Worm (Caenorhabditis elegans) whole organism, young adult: ENCODE measurements around the gene T19C4.24.
A peak's percentile ranks its signal among the peaks of the same experiment; 100 is the strongest.

ENCODE experiments used
- B0336.3 ChIP-seq: fragments of 200-800 bp; sonication (Bioruptor generic); IDR thresholded peaks from 2 replicates; pipeline ENCODE4 v1.3.6; 2022; ENCODE audit warnings: missing genetic modification characterization, missing compliant biosample characterization
- D2030.7 ChIP-seq: fragments of 200-800 bp; sonication (Bioruptor generic); IDR thresholded peaks from 2 replicates; pipeline ENCODE4 v1.3.6; 2022; ENCODE audit warnings: missing genetic modification reagents, missing genetic modification characterization, missing compliant biosample characterization
- F33H1.4 ChIP-seq: fragments of 200-800 bp; sonication (Bioruptor generic); IDR thresholded peaks from 2 replicates; pipeline ENCODE4 v1.3.6; 2022; ENCODE audit warnings: missing genetic modification reagents, missing genetic modification characterization, missing compliant biosample characterization
- Y53F4B.3 ChIP-seq: fragments of 200-800 bp; sonication (Bioruptor generic); IDR thresholded peaks from 2 replicates; pipeline ENCODE4 v1.3.6; 2022; ENCODE audit warnings: missing genetic modification reagents, missing genetic modification characterization, missing compliant biosample characterization
- Y53G8AR.9 ChIP-seq: fragments of 200-800 bp; sonication (Bioruptor generic); conservative IDR thresholded peaks from 2 replicates; pipeline ENCODE4 v1.3.6; 2022; ENCODE audit warnings: missing genetic modification reagents, missing genetic modification characterization, missing compliant biosample characterization
- Y56A3A.18 ChIP-seq: fragments of 200-800 bp; sonication (Bioruptor generic); IDR thresholded peaks from 2 replicates; pipeline ENCODE4 v1.3.6; 2022; ENCODE audit warnings: missing genetic modification reagents, missing genetic modification characterization, missing compliant biosample characterization
- ZK185.1 ChIP-seq: sonication (generic microtip); optimal IDR thresholded peaks from 2 replicates; lab custom pipeline; 2016; ENCODE audit warnings: mild to moderate bottlenecking, missing genetic modification characterization, missing compliant biosample characterization; ENCODE audit not compliant: poor library complexity, severe bottlenecking
- aptf-2 ChIP-seq: fragments of 200-800 bp; sonication (Bioruptor generic); conservative IDR thresholded peaks from 2 replicates; pipeline ENCODE4 v1.3.6; 2022; ENCODE audit warnings: missing genetic modification reagents, missing genetic modification characterization, missing compliant biosample characterization
- attf-6 ChIP-seq: fragments of 200-800 bp; sonication (Bioruptor generic); IDR thresholded peaks from 2 replicates; pipeline ENCODE4 v1.3.6; 2022; ENCODE audit warnings: missing genetic modification reagents, missing genetic modification characterization, missing compliant biosample characterization
- ceh-100 ChIP-seq: fragments of 200-800 bp; sonication (Bioruptor generic); IDR thresholded peaks from 2 replicates; pipeline ENCODE4 v1.3.6; 2022; ENCODE audit warnings: missing genetic modification reagents, missing genetic modification characterization, missing compliant biosample characterization
- ceh-27 ChIP-seq: fragments of 200-800 bp; sonication (Bioruptor generic); optimal IDR thresholded peaks from 2 replicates; lab custom pipeline; 2018; ENCODE audit warnings: mild to moderate bottlenecking, missing genetic modification characterization, moderate library complexity, missing compliant biosample characterization
- ceh-91 ChIP-seq: fragments of 200-800 bp; sonication (Bioruptor generic); IDR thresholded peaks from 2 replicates; pipeline ENCODE4 v1.3.6; 2022; ENCODE audit warnings: missing genetic modification reagents, missing genetic modification characterization, missing compliant biosample characterization
- die-1 ChIP-seq: sonication (generic microtip); optimal IDR thresholded peaks from 2 replicates; lab custom pipeline; 2016; ENCODE audit warnings: missing genotype, mild to moderate bottlenecking, missing genetic modification characterization, missing compliant biosample characterization
- egl-18 ChIP-seq: fragments of 200-800 bp; sonication (Bioruptor generic); IDR thresholded peaks from 2 replicates; pipeline ENCODE4 v1.3.6; 2022; ENCODE audit warnings: missing genetic modification reagents, missing genetic modification characterization, missing compliant biosample characterization
- egl-44 ChIP-seq: fragments of 200-800 bp; sonication (Bioruptor generic); IDR thresholded peaks from 2 replicates; pipeline ENCODE4 v1.3.6; 2022; ENCODE audit warnings: missing genetic modification reagents, missing genetic modification characterization, missing compliant biosample characterization
- ekl-4 ChIP-seq: fragments of 200-800 bp; sonication (Bioruptor generic); IDR thresholded peaks from 2 replicates; pipeline ENCODE4 v1.3.6; 2022; ENCODE audit warnings: missing genetic modification reagents, missing genetic modification characterization, missing compliant biosample characterization
- ets-4 ChIP-seq: fragments of 200-800 bp; sonication (Bioruptor generic); optimal IDR thresholded peaks from 2 replicates; lab custom pipeline; 2018; ENCODE audit warnings: mild to moderate bottlenecking, missing genetic modification characterization, missing compliant biosample characterization
- him-1 ChIP-seq: sonication (generic microtip); optimal IDR thresholded peaks from 2 replicates; lab custom pipeline; 2016; ENCODE audit warnings: missing genotype, missing genetic modification reagents, missing genetic modification characterization, missing compliant biosample characterization
- hmg-1.2 ChIP-seq: fragments of 200-800 bp; sonication (Bioruptor generic); IDR thresholded peaks from 2 replicates; pipeline ENCODE4 v1.3.6; 2022; ENCODE audit warnings: missing genetic modification reagents, missing genetic modification characterization, missing compliant biosample characterization
- hrde-1 ChIP-seq: sonication (generic microtip); optimal IDR thresholded peaks from 2 replicates; lab custom pipeline; 2016; ENCODE audit warnings: missing genetic modification characterization, mild to moderate bottlenecking, missing compliant biosample characterization, moderate library complexity, missing genotype, missing genetic modification reagents, borderline replicate concordance
- hsf-1 ChIP-seq: fragments of 200-800 bp; sonication (Bioruptor generic); IDR thresholded peaks from 2 replicates; pipeline ENCODE4 v1.3.6; 2022; ENCODE audit warnings: missing genetic modification reagents, missing genetic modification characterization, missing compliant biosample characterization
- lin-26 ChIP-seq: fragments of 200-800 bp; sonication (Bioruptor generic); IDR thresholded peaks from 2 replicates; pipeline ENCODE4 v1.3.6; 2022; ENCODE audit warnings: missing genetic modification reagents, missing genetic modification characterization, missing compliant biosample characterization
- lir-1 ChIP-seq: fragments of 200-800 bp; sonication (Bioruptor generic); conservative IDR thresholded peaks from 2 replicates; pipeline ENCODE4 v1.3.6; 2022; ENCODE audit warnings: missing genetic modification reagents, missing genetic modification characterization, missing compliant biosample characterization
- lsl-1 ChIP-seq: fragments of 200-800 bp; sonication (Bioruptor generic); optimal IDR thresholded peaks from 2 replicates; lab custom pipeline; 2018; ENCODE audit warnings: mild to moderate bottlenecking, missing genetic modification characterization, moderate library complexity, missing compliant biosample characterization
- madf-3 ChIP-seq: fragments of 200-800 bp; sonication (Bioruptor generic); IDR thresholded peaks from 2 replicates; pipeline ENCODE4 v1.3.6; 2022; ENCODE audit warnings: missing genetic modification reagents, missing genetic modification characterization, missing compliant biosample characterization
- madf-6 ChIP-seq: fragments of 200-800 bp; sonication (Bioruptor generic); IDR thresholded peaks from 2 replicates; pipeline ENCODE4 v1.3.6; 2022; ENCODE audit warnings: missing genetic modification reagents, missing genetic modification characterization, missing compliant biosample characterization
- madf-8 ChIP-seq: fragments of 200-800 bp; sonication (Bioruptor generic); conservative IDR thresholded peaks from 2 replicates; pipeline ENCODE4 v1.3.6; 2022; ENCODE audit warnings: missing genetic modification reagents, missing genetic modification characterization, missing compliant biosample characterization
- mcd-1 ChIP-seq: fragments of 200-800 bp; sonication (Bioruptor generic); IDR thresholded peaks from 2 replicates; pipeline ENCODE4 v1.3.6; 2022; ENCODE audit warnings: missing genetic modification reagents, missing genetic modification characterization, missing compliant biosample characterization
- pbrm-1 ChIP-seq: fragments of 200-800 bp; sonication (Bioruptor generic); IDR thresholded peaks from 2 replicates; pipeline ENCODE4 v1.3.6; 2022; ENCODE audit warnings: missing genetic modification reagents, missing genetic modification characterization, missing compliant biosample characterization
- rcor-1 ChIP-seq: fragments of 200-800 bp; sonication (Bioruptor generic); IDR thresholded peaks from 2 replicates; pipeline ENCODE4 v1.3.6; 2022; ENCODE audit warnings: missing genetic modification reagents, missing genetic modification characterization, missing compliant biosample characterization
- rec-8 ChIP-seq, 2 experiments: sonication (generic microtip); optimal IDR thresholded peaks; 2 replicates each; lab custom pipeline; 2016; ENCODE audit warnings: mild to moderate bottlenecking in 2 of 2, missing genetic modification characterization in 2 of 2, missing genetic modification reagents in 2 of 2, missing genotype in 2 of 2, missing biosample characterization in 1 of 2, missing compliant biosample characterization in 1 of 2, moderate library complexity in 1 of 2
- snpc-1.1 ChIP-seq: sonication (generic microtip); optimal IDR thresholded peaks from 2 replicates; lab custom pipeline; 2017; ENCODE audit warnings: missing genetic modification characterization, mild to moderate bottlenecking, missing compliant biosample characterization, antibody characterized with exemption, moderate library complexity, missing genotype, missing genetic modification reagents; ENCODE audit not compliant: insufficient read depth
- snpc-1.3 ChIP-seq: sonication (generic microtip); optimal IDR thresholded peaks from 2 replicates; lab custom pipeline; 2017; ENCODE audit warnings: missing genetic modification characterization, mild to moderate bottlenecking, missing compliant biosample characterization, antibody characterized with exemption, moderate library complexity, missing genotype, missing genetic modification reagents; ENCODE audit not compliant: insufficient read depth
- snpc-3.4 ChIP-seq: sonication (generic microtip); optimal IDR thresholded peaks from 2 replicates; lab custom pipeline; 2017; ENCODE audit warnings: missing genetic modification characterization, mild to moderate bottlenecking, missing compliant biosample characterization, antibody characterized with exemption, moderate library complexity, missing genotype, missing genetic modification reagents
- snpc-4 ChIP-seq, 5 experiments: fragments of 150-350 bp in 1 of 5; sonication (generic microtip) in 4 of 5; optimal IDR thresholded peaks; 2 replicates each; lab custom pipeline; 2014 to 2018; ENCODE audit warnings: missing genetic modification characterization in 5 of 5, missing biosample characterization in 3 of 5, antibody characterized with exemption in 2 of 5, mild to moderate bottlenecking in 2 of 5, missing compliant biosample characterization in 2 of 5, missing genotype in 2 of 5, moderate library complexity in 2 of 5, missing genetic modification reagents in 1 of 5
- tbp1 ChIP-seq: fragments of 200-800 bp; sonication (Bioruptor generic); optimal IDR thresholded peaks from 2 replicates; lab custom pipeline; 2018; ENCODE audit warnings: mild to moderate bottlenecking, missing genetic modification characterization, missing compliant biosample characterization
- unc-130 ChIP-seq: sonication (generic microtip); optimal IDR thresholded peaks from 2 replicates; lab custom pipeline; 2016; ENCODE audit warnings: missing genetic modification reagents, missing genetic modification characterization, missing compliant biosample characterization
- xnd-1 ChIP-seq: sonication (generic microtip); optimal IDR thresholded peaks from 2 replicates; lab custom pipeline; 2016; ENCODE audit warnings: missing genotype, missing genetic modification reagents, missing genetic modification characterization, missing compliant biosample characterization
- ztf-18 ChIP-seq: sonication (generic microtip); optimal IDR thresholded peaks from 2 replicates; lab custom pipeline; 2016; ENCODE audit warnings: missing genotype, mild to moderate bottlenecking, missing genetic modification characterization, missing compliant biosample characterization
- ztf-3 ChIP-seq: fragments of 200-800 bp; sonication (Bioruptor generic); optimal IDR thresholded peaks from 2 replicates; lab custom pipeline; 2018; ENCODE audit warnings: mild to moderate bottlenecking, missing genetic modification characterization, missing compliant biosample characterization

The T19C4.24 gene

DNA sequence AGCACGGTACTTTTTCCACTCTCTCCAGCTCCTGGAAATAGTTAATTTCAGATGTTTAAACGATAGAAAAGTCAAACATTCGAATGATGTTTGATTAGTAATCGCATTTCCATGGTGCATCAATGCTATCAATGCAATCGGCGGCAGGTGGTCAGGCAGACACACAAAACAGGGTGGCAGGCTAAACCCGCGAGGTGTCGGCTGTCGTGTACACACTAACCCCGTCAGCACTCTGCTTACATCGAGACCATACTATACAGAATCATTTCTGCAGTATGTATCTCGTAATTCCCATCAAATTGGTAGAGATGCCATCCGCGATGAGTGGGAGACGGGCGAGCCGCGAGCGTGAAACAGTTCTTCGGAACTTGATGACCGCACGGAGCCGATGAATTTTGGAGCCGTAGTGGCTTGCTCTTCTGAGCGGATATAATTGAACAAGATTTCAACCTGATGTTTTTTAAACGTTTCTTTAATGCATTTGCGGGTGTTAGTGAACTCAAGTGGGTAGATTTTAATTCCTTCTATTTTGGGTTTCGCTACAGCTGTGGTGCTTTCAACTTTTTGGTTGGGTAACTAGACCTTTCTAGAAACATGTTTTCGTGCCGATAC is 30.0 kb upstream of the T19C4.24 start (continued):
- TF ChIP-seq Y56A3A.18 (GFP tag; lab: Robert Waterston, UW), result peak; percentile 89
- TF ChIP-seq snpc-1.1 (tag; lab: Kevin White, UChicago), result peak; percentile 95
- peak; percentile 58 for TF ChIP-seq hsf-1
- TF ChIP-seq unc-130, result peak; percentile 57
- TF ChIP-seq hmg-1.2 (GFP tag; lab: Robert Waterston, UW), result peak; percentile 92
- TF ChIP-seq madf-3 (GFP tag; lab: Robert Waterston, UW), result 0 out of 2 replicates have a peak, but pooled peaks have one; percentile 40
- TF ChIP-seq pbrm-1 (GFP tag; lab: Robert Waterston, UW), result peak; percentile 98
- TF ChIP-seq tbp1 (GFP tag; lab: Kevin White, UChicago), result peak; percentile 79
- TF ChIP-seq ets-4 (GFP tag; lab: Kevin White, UChicago), result peak; percentile 23
- peak; percentile 94 for TF ChIP-seq snpc-1.3 (tag; lab: Kevin White, UChicago)
- peak; percentile 94 for TF ChIP-seq snpc-3.4 (tag; lab: Kevin White, UChicago)
- peak in 1 of 2 experiments; percentile 31 for TF ChIP-seq rec-8 (tag; optimal IDR thresholded peaks at IDR 0.05; lab: Kevin White, UChicago)
- peak; percentile 65 for TF ChIP-seq ceh-100 (GFP tag; lab: Robert Waterston, UW)
- TF ChIP-seq ztf-18 (tag; lab: Kevin White, UChicago), result peak; percentile 26
- peak; percentile 91 for TF ChIP-seq D2030.7 (GFP tag; lab: Robert Waterston, UW)
- TF ChIP-seq lsl-1 (GFP tag; lab: Kevin White, UChicago), result peak; percentile 67
- peak; percentile 87 for TF ChIP-seq madf-6 (GFP tag; lab: Robert Waterston, UW)
- TF ChIP-seq him-1, result peak; percentile 85
- peak; percentile 76; the same call in 1 of the 2 replicates for TF ChIP-seq Y53G8AR.9
- peak; percentile 92 for TF ChIP-seq rcor-1 (GFP tag; lab: Robert Waterston, UW)
- TF ChIP-seq ztf-3, result peak; percentile 7
- TF ChIP-seq aptf-2 (GFP tag; lab: Robert Waterston, UW), result peak; percentile 43; the same call in 1 of the 2 replicates
- TF ChIP-seq ceh-27 (GFP tag; lab: Kevin White, UChicago), result peak; percentile 19
- TF ChIP-seq snpc-4 (GFP tag; optimal IDR thresholded peaks at IDR 0.05; lab: Kevin White, UChicago), result peak; percentile 96
- TF ChIP-seq snpc-4 (tag; optimal IDR thresholded peaks at IDR 0.05; lab: Kevin White, UChicago), result peak; percentile 97 to 99 (median 98)
- TF ChIP-seq lir-1 (GFP tag; lab: Robert Waterston, UW), result peak; percentile 46; the same call in 1 of the 2 replicates
- TF ChIP-seq mcd-1 (GFP tag; lab: Robert Waterston, UW), result peak; percentile 80
- peak; percentile 92 for TF ChIP-seq attf-6 (GFP tag; lab: Robert Waterston, UW)
- peak; percentile 35; the same call in 1 of the 2 replicates for TF ChIP-seq madf-8
- peak; percentile 25; the same call in 1 of the 2 replicates for TF ChIP-seq ceh-91 (GFP tag; lab: Robert Waterston, UW)
- TF ChIP-seq F33H1.4, result peak; percentile 30; the same call in 1 of the 2 replicates
- TF ChIP-seq ZK185.1 (tag; lab: Kevin White, UChicago), result peak; percentile 43
- 0 out of 2 replicates have a peak, but pooled peaks have one; percentile 55 for TF ChIP-seq egl-18 (GFP tag; lab: Robert Waterston, UW)
- peak; percentile 10 for TF ChIP-seq xnd-1 (tag; lab: Kevin White, UChicago)

DNA sequence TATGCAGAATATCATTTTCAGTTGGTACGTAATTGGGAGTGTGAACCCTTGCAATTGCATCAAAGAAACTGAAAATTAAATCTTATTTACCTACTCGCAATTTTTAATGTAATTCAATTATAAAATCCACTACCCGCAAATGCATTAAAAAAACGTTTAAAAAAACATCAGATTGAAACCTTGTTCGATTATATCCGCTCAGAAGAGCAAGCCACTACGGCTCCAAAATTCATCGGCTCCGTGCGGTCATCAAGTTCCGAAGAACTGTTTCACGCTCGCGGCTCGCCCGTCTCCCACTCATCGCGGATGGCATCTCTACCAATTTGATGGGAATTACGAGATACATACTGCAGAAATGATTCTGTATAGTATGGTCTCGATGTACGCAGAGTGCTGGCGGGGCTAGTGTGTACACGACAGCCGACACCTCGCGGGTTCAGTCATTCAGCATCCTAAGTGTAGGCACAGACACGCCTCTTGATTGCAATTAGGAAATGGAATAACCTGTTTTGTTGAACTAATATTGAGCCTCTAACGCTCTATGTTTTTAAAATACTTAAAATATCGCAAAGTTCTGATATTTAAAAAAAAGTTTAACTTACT is 28.6 kb upstream of the T19C4.24 start:
- 0 out of 2 replicates have a peak, but pooled peaks have one; percentile 46 for TF ChIP-seq hsf-1
- TF ChIP-seq egl-44 (GFP tag; lab: Robert Waterston, UW), result 0 out of 2 replicates have a peak, but pooled peaks have one; percentile 38
- TF ChIP-seq pbrm-1 (GFP tag; lab: Robert Waterston, UW), result peak; percentile 96
- TF ChIP-seq him-1, result peak; percentile 81
- TF ChIP-seq rcor-1 (GFP tag; lab: Robert Waterston, UW), result peak; percentile 91
- peak; percentile 87 for TF ChIP-seq snpc-1.3 (tag; lab: Kevin White, UChicago)
- 0 out of 2 replicates have a peak, but pooled peaks have one; percentile 21 for TF ChIP-seq Y53F4B.3 (GFP tag; lab: Robert Waterston, UW)
- peak; percentile 78 for TF ChIP-seq tbp1 (GFP tag; lab: Kevin White, UChicago)
- TF ChIP-seq lin-26 (GFP tag; lab: Robert Waterston, UW), result peak; percentile 98
- TF ChIP-seq snpc-4 (GFP tag; optimal IDR thresholded peaks at IDR 0.05; lab: Kevin White, UChicago), result peak; percentile 95
- TF ChIP-seq snpc-4 (tag; optimal IDR thresholded peaks at IDR 0.05; lab: Kevin White, UChicago), result peak; percentile 94 to 99 (median 98)
- peak; percentile 54; the same call in 1 of the 2 replicates for TF ChIP-seq madf-8
- TF ChIP-seq madf-6 (GFP tag; lab: Robert Waterston, UW), result peak; percentile 90
- TF ChIP-seq ekl-4 (GFP tag; lab: Robert Waterston, UW), result peak; percentile 85; the same call in 1 of the 2 replicates
- TF ChIP-seq snpc-3.4 (tag; lab: Kevin White, UChicago), result peak; percentile 94
- TF ChIP-seq die-1 (tag; lab: Kevin White, UChicago), result peak; percentile 21
- peak; percentile 67; the same call in 1 of the 2 replicates for TF ChIP-seq B0336.3 (GFP tag; lab: Robert Waterston, UW)
- TF ChIP-seq attf-6 (GFP tag; lab: Robert Waterston, UW), result peak; percentile 90
- peak; percentile 0 for TF ChIP-seq unc-130
- TF ChIP-seq hrde-1 (tag; lab: Kevin White, UChicago), result peak; percentile 67
